Fruit fly (Drosophila melanogaster) whole organism, wandering third instar larva: ENCODE data around the gene Rdh.

ENCODE experiments used
- Abd-B ChIP-seq: fragments of >200 bp; optimal IDR thresholded peaks from 2 replicates; lab custom pipeline; 2017; ENCODE audit warnings: missing biosample characterization, missing genetic modification characterization
- CG32264 ChIP-seq: fragments of 200-800 bp; sonication (Bioruptor generic); optimal IDR thresholded peaks from 2 replicates; lab custom pipeline; 2016; ENCODE audit warnings: missing biosample characterization, missing genetic modification characterization
- CG9705 ChIP-seq: fragments of 200-800 bp; sonication (Bioruptor generic); optimal IDR thresholded peaks from 2 replicates; lab custom pipeline; 2018; ENCODE audit warnings: missing biosample characterization, mild to moderate bottlenecking, missing genetic modification characterization
- CrebA ChIP-seq: fragments of 200-800 bp; sonication (Bioruptor generic); optimal IDR thresholded peaks from 2 replicates; lab custom pipeline; 2016; ENCODE audit warnings: missing biosample characterization, mild to moderate bottlenecking, missing genetic modification characterization, borderline replicate concordance
- Dfd ChIP-seq: fragments of >200 bp; optimal IDR thresholded peaks from 2 replicates; lab custom pipeline; 2017; ENCODE audit warnings: missing biosample characterization, missing genetic modification characterization
- Dif ChIP-seq: fragments of 200-275, 200-300 bp; sonication (Bioruptor generic); optimal IDR thresholded peaks from 2 replicates; lab custom pipeline; 2018; ENCODE audit warnings: missing biosample characterization, missing genetic modification characterization; ENCODE audit not compliant: partially characterized antibody
- GATAd ChIP-seq: sonication (Bioruptor generic); optimal IDR thresholded peaks from 2 replicates; lab custom pipeline; 2016; ENCODE audit warnings: missing biosample characterization, missing genetic modification characterization
- HLH106 ChIP-seq: fragments of 200-800 bp; optimal IDR thresholded peaks from 3 replicates; lab custom pipeline; 2019; ENCODE audit warnings: missing biosample characterization, mild to moderate bottlenecking, missing genetic modification characterization, moderate library complexity
- Hnf4 ChIP-seq: fragments of 200-800 bp; sonication (Bioruptor generic); optimal IDR thresholded peaks from 2 replicates; lab custom pipeline; 2016; ENCODE audit warnings: missing biosample characterization, mild to moderate bottlenecking, missing genetic modification characterization
- Hr78 ChIP-seq: fragments of >200 bp; optimal IDR thresholded peaks from 2 replicates; lab custom pipeline; 2017; ENCODE audit warnings: missing biosample characterization, missing genetic modification characterization
- Hr83 ChIP-seq: fragments of 200-300 bp; sonication (Bioruptor generic); optimal IDR thresholded peaks from 2 replicates; lab custom pipeline; 2016; ENCODE audit warnings: missing biosample characterization, mild to moderate bottlenecking, missing genetic modification characterization, moderate library complexity; ENCODE audit not compliant: poor library complexity, severe bottlenecking
- Jra ChIP-seq: sonication (Bioruptor generic); optimal IDR thresholded peaks from 2 replicates; lab custom pipeline; 2016; ENCODE audit warnings: missing biosample characterization, missing genetic modification characterization
- Mio ChIP-seq: sonication (Bioruptor generic); optimal IDR thresholded peaks from 2 replicates; lab custom pipeline; 2016; ENCODE audit warnings: missing biosample characterization, missing genetic modification characterization
- Myc ChIP-seq: fragments of >200 bp; optimal IDR thresholded peaks from 2 replicates; lab custom pipeline; 2017
- N ChIP-seq: fragments of >200 bp; optimal IDR thresholded peaks from 2 replicates; lab custom pipeline; 2018; ENCODE audit warnings: missing biosample characterization, missing external identifiers, missing genetic modification characterization
- OdsH ChIP-seq: fragments of 200-800 bp; sonication (Bioruptor generic); optimal IDR thresholded peaks from 2 replicates; lab custom pipeline; 2016; ENCODE audit warnings: missing biosample characterization, mild to moderate bottlenecking, missing genetic modification characterization
- Rel ChIP-seq, 2 experiments: fragments of 200-800 bp; sonication (Bioruptor generic) in 1 of 2; optimal IDR thresholded peaks; 2 replicates in 1 of 2; 3 replicates in 1 of 2; lab custom pipeline; 2016 to 2019; ENCODE audit warnings: mild to moderate bottlenecking in 2 of 2, missing biosample characterization in 2 of 2, missing genetic modification characterization in 2 of 2, moderate library complexity in 1 of 2
- Sp1 ChIP-seq: fragments of 200-800 bp; sonication (Bioruptor generic); optimal IDR thresholded peaks from 3 replicates; lab custom pipeline; 2019; ENCODE audit warnings: missing biosample characterization, mild to moderate bottlenecking, missing genetic modification characterization, moderate library complexity
- Vsx2 ChIP-seq: fragments of 200-300, 225-300 bp; sonication (Bioruptor generic); optimal IDR thresholded peaks from 2 replicates; lab custom pipeline; 2018; ENCODE audit warnings: missing biosample characterization, missing genetic modification characterization; ENCODE audit not compliant: partially characterized antibody
- br ChIP-seq: fragments of 200-800 bp; sonication (Bioruptor generic); optimal IDR thresholded peaks from 2 replicates; lab custom pipeline; 2016; ENCODE audit warnings: missing biosample characterization, missing genetic modification characterization
- brk ChIP-seq: fragments of 200-800 bp; sonication (Bioruptor generic); optimal IDR thresholded peaks from 2 replicates; lab custom pipeline; 2016; ENCODE audit warnings: missing biosample characterization, mild to moderate bottlenecking, missing genetic modification characterization
- dl ChIP-seq, 2 experiments: fragments of 175-275, 200-275 bp in 1 of 2; fragments of 200-275 bp in 1 of 2; sonication (Bioruptor generic); optimal IDR thresholded peaks; lab custom pipeline; 2018; ENCODE audit warnings: mild to moderate bottlenecking in 2 of 2, missing biosample characterization in 2 of 2, missing genetic modification characterization in 2 of 2, moderate library complexity in 2 of 2; ENCODE audit not compliant: partially characterized antibody in 2 of 2, insufficient read depth in 1 of 2
- dmrt93B ChIP-seq: fragments of 200-800 bp; sonication (Bioruptor generic); optimal IDR thresholded peaks from 2 replicates; lab custom pipeline; 2018; ENCODE audit warnings: missing biosample characterization, mild to moderate bottlenecking, missing genetic modification characterization
- dsf ChIP-seq: sonication (Bioruptor generic); optimal IDR thresholded peaks from 2 replicates; lab custom pipeline; 2016; ENCODE audit warnings: missing biosample characterization, missing genetic modification characterization, borderline replicate concordance
- ey ChIP-seq: fragments of 200-800 bp; sonication (Bioruptor generic); optimal IDR thresholded peaks from 2 replicates; lab custom pipeline; 2016; ENCODE audit warnings: missing biosample characterization, missing genetic modification characterization
- foxo ChIP-seq, 2 experiments: fragments of 200-800 bp; sonication (Bioruptor generic); optimal IDR thresholded peaks; 2 replicates in 1 of 2; 3 replicates in 1 of 2; lab custom pipeline; 2016 to 2017; ENCODE audit warnings: missing biosample characterization in 2 of 2, missing genetic modification characterization in 2 of 2
- fru ChIP-seq: fragments of 200-800 bp; sonication (Bioruptor generic); optimal IDR thresholded peaks from 3 replicates; lab custom pipeline; 2016; ENCODE audit warnings: missing biosample characterization, mild to moderate bottlenecking, missing genetic modification characterization
- h ChIP-seq: fragments of 200-800 bp; sonication (Bioruptor generic); optimal IDR thresholded peaks from 3 replicates; lab custom pipeline; 2016; ENCODE audit warnings: missing biosample characterization, mild to moderate bottlenecking, missing genetic modification characterization
- jim ChIP-seq: fragments of 175-275, 200-325 bp; sonication (Bioruptor generic); optimal IDR thresholded peaks from 2 replicates; lab custom pipeline; 2016; ENCODE audit warnings: missing biosample characterization, mild to moderate bottlenecking, missing genetic modification characterization
- lola ChIP-seq: fragments of >200 bp; optimal IDR thresholded peaks from 2 replicates; lab custom pipeline; 2017; ENCODE audit warnings: missing biosample characterization, missing genetic modification characterization
- pan ChIP-seq: fragments of >200 bp; optimal IDR thresholded peaks from 2 replicates; lab custom pipeline; 2017
- psq ChIP-seq: fragments of 200-800 bp; sonication (Bioruptor generic); optimal IDR thresholded peaks from 3 replicates; lab custom pipeline; 2017; ENCODE audit warnings: missing biosample characterization, mild to moderate bottlenecking, missing genetic modification characterization, moderate library complexity
- rgr ChIP-seq: fragments of 200-800 bp; sonication (Bioruptor generic); optimal IDR thresholded peaks from 3 replicates; lab custom pipeline; 2016; ENCODE audit warnings: missing biosample characterization, mild to moderate bottlenecking, missing genetic modification characterization
- sage ChIP-seq: fragments of 200-800 bp; sonication (Bioruptor generic); optimal IDR thresholded peaks from 2 replicates; lab custom pipeline; 2016; ENCODE audit warnings: missing biosample characterization, mild to moderate bottlenecking, missing genetic modification characterization
- sv ChIP-seq: fragments of 200-800 bp; sonication (Bioruptor generic); optimal IDR thresholded peaks from 3 replicates; lab custom pipeline; 2016; ENCODE audit warnings: missing biosample characterization, missing genetic modification characterization
- tai ChIP-seq: sonication (Bioruptor generic); optimal IDR thresholded peaks from 2 replicates; lab custom pipeline; 2016; ENCODE audit warnings: missing biosample characterization, missing genetic modification characterization
- usp ChIP-seq: fragments of >200 bp; optimal IDR thresholded peaks from 2 replicates; lab custom pipeline; 2017; ENCODE audit warnings: missing biosample characterization, missing genetic modification characterization
- woc ChIP-seq: sonication (Bioruptor generic); optimal IDR thresholded peaks from 2 replicates; lab custom pipeline; 2016; ENCODE audit warnings: missing biosample characterization, mild to moderate bottlenecking, missing genetic modification characterization

Rdh gene

DNA sequence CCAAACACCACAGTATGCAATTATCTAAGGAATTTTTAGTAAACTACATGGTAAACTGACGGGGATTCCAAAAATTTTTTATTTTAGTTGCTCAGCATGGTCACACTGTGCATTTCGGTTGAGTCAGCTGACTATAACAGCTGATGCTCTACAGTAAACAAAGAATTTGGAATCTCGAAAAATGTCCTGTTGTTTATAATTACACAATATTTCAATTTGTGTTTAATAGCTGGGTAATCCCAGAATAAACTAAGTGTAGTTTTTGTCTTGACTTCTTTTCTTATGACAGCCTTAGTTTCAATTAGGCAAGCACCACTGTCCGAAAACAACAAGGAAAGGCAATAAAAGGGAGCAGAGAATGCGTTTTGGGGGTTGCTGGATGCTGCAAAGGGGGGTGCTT is 39.6 kb upstream of the Rdh start:
- no peak for TF ChIP-seq Jra
- TF ChIP-seq h (GFP tag; lab: Kevin White, UChicago): no peak
- peak; percentile 23 for TF ChIP-seq fru (GFP tag; lab: Kevin White, UChicago)
- peak; percentile 12 for TF ChIP-seq rgr (GFP tag; lab: Kevin White, UChicago)
- peak; percentile 15 for TF ChIP-seq OdsH
- no peak for TF ChIP-seq GATAd (GFP tag; lab: Kevin White, UChicago)
- TF ChIP-seq ey (GFP tag; lab: Kevin White, UChicago): peak; percentile 34
- TF ChIP-seq woc: no peak
- no peak for TF ChIP-seq lola (GFP tag; lab: Kevin White, UChicago)
- TF ChIP-seq dl (GFP tag; optimal IDR thresholded peaks at IDR 0.05; lab: Kevin White, UChicago; ENCODE audit: insufficient read depth in 1 of 2, partially characterized antibody in 2 of 2): no peak
- TF ChIP-seq CG32264 (GFP tag; lab: Kevin White, UChicago): peak; percentile 38
- TF ChIP-seq dmrt93B (GFP tag; lab: Kevin White, UChicago): no peak
- TF ChIP-seq CG9705 (GFP tag; lab: Kevin White, UChicago): no peak
- TF ChIP-seq dsf (GFP tag; lab: Kevin White, UChicago): no peak
- TF ChIP-seq N (GFP tag; lab: Kevin White, UChicago): no peak
- no peak for TF ChIP-seq usp (GFP tag; lab: Kevin White, UChicago)
- TF ChIP-seq psq: no peak
- no peak for TF ChIP-seq sage (GFP tag; lab: Kevin White, UChicago)
- no peak for TF ChIP-seq pan (lab: Kevin White, UChicago)
- TF ChIP-seq jim (GFP tag; lab: Kevin White, UChicago): no peak
- TF ChIP-seq CrebA (GFP tag; lab: Kevin White, UChicago): no peak
- TF ChIP-seq foxo (GFP tag; optimal IDR thresholded peaks at IDR 0.05; lab: Kevin White, UChicago): peak in 1 of 2 experiments; percentile 30
- TF ChIP-seq Hr78 (GFP tag; lab: Kevin White, UChicago): no peak
- TF ChIP-seq Hr83 (GFP tag; lab: Kevin White, UChicago): no peak
- no peak for TF ChIP-seq Dif (GFP tag; lab: Kevin White, UChicago)
- TF ChIP-seq Vsx2 (GFP tag; lab: Kevin White, UChicago): no peak
- no peak for TF ChIP-seq sv (GFP tag; lab: Kevin White, UChicago)
- TF ChIP-seq Mio (GFP tag; lab: Kevin White, UChicago): no peak
- TF ChIP-seq Rel (GFP tag; optimal IDR thresholded peaks at IDR 0.05; lab: Kevin White, UChicago): no peak
- peak; percentile 60 for TF ChIP-seq Rel (tag; optimal IDR thresholded peaks at IDR 0.05; lab: Kevin White, UChicago)
- no peak for TF ChIP-seq brk (GFP tag; lab: Kevin White, UChicago)
- no peak for TF ChIP-seq Myc (lab: Kevin White, UChicago)
- no peak for TF ChIP-seq Sp1
- no peak for TF ChIP-seq Abd-B
- TF ChIP-seq Hnf4 (GFP tag; lab: Kevin White, UChicago): no peak
- TF ChIP-seq HLH106: peak; percentile 13
- TF ChIP-seq Dfd (GFP tag; lab: Kevin White, UChicago): no peak
- TF ChIP-seq br: peak; percentile 15
- TF ChIP-seq tai (GFP tag; lab: Kevin White, UChicago): no peak
- TF ChIP-seq, all 38 proteins: peak for 9

DNA sequence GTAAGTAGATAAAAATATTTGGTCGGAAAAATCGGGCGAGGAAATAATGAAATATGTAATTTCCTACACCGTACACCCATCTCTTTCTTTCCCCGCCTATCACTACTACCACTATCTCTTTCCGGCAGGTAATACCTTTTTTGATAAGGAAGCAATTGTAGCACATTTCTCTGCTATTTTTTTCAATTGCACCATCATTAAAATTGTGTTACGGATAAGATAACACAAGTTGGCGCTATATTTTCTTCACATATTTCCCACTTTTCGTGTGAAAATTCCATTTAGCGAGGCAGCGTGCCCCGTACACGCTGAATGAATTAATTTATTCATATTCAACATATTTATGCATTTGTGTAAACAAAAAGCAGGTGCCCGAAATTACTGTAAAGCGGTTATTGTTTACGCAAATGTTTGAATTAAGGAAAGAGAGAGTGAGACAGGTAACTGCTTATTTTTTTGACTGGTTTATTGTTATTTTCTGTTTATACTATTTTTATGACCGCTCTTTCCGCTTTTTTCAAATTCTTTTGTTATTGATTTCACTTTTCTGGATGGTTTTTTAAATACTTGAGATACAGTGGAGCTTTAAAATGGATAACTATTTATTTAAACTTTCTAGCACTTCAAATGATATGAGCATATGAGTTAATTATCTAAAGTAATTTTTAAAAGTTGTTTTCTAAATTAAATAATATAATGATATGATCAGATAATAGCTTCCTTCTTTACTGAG is 38.7 kb upstream of the Rdh start:
- TF ChIP-seq woc (peak; percentile 19), foxo (GFP tag; optimal IDR thresholded peaks at IDR 0.05; lab: Kevin White, UChicago) (peak in 1 of 2 experiments; percentile 38), HLH106 (peak; percentile 29), fru (GFP tag; lab: Kevin White, UChicago) (peak; percentile 13), Sp1 (no peak), dl (GFP tag; optimal IDR thresholded peaks at IDR 0.05; lab: Kevin White, UChicago; ENCODE audit: insufficient read depth in 1 of 2, partially characterized antibody in 2 of 2) (no peak), CG9705 (GFP tag; lab: Kevin White, UChicago) (no peak)
